Fruit fly (Drosophila melanogaster): ENCODE measurements around the gene Ndc1.

Gene Ndc1

DNA sequence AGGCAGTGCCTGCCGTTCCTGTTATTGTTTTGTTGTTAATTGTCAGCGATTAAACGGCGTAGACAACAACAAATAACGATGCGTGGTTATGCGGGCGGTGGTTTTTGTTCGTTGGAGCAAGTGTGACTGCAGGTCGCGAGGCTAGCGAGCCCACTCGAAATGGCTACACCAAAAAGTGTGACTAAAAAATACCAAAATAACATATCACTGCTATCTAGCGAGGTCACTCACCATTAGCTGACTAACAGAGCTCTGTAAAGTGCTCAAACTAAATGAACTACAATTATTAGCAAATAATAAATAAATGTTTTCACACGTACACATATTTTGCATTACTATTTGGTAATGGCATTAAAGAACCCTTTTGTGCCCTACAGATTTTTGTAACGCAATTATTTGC lies 34.3 kb upstream of the Ndc1 start, which contains the start of gene Pli (continued):
- no peak for TF ChIP-seq tup (GFP tag; optimal IDR thresholded peaks at IDR 0.05)
- TF ChIP-seq CG11696 (GFP tag; IDR thresholded peaks at IDR 0.05), result no peak
- peak; percentile 76 for TF ChIP-seq nom (GFP tag; optimal IDR thresholded peaks at IDR 0.05)
- no peak for TF ChIP-seq NC2α (GFP tag; optimal IDR thresholded peaks at IDR 0.05)
- TF ChIP-seq CG8924 (tag; optimal IDR thresholded peaks at IDR 0.05), result peak; percentile 62
- no peak for TF ChIP-seq NFAT (GFP tag; IDR thresholded peaks at IDR 0.05)
- TF ChIP-seq Hmr (GFP tag; optimal IDR thresholded peaks at IDR 0.05), result peak; percentile 55
- no peak for TF ChIP-seq CG17612 (GFP tag; IDR thresholded peaks at IDR 0.05)
- no peak for TF ChIP-seq CG9817 (tag; optimal IDR thresholded peaks at IDR 0.05)
- no peak for TF ChIP-seq gem (tag; optimal IDR thresholded peaks at IDR 0.05)
- peak; percentile 68 for TF ChIP-seq nmo (GFP tag; optimal IDR thresholded peaks at IDR 0.05)
- TF ChIP-seq usp (GFP tag; optimal IDR thresholded peaks at IDR 0.05), result no peak
- TF ChIP-seq CG15696 (tag; optimal IDR thresholded peaks at IDR 0.05), result no peak
- peak; percentile 67 for TF ChIP-seq HLHmδ (GFP tag; optimal IDR thresholded peaks at IDR 0.05)
- TF ChIP-seq dimm (GFP tag; IDR thresholded peaks at IDR 0.05), result no peak
- TF ChIP-seq CG5180 (GFP tag; optimal IDR thresholded peaks at IDR 0.05), result no peak
- no peak for TF ChIP-seq bab2 (GFP tag; optimal IDR thresholded peaks at IDR 0.05)
- no peak for TF ChIP-seq CG6683 (GFP tag; optimal IDR thresholded peaks at IDR 0.05)
- TF ChIP-seq CG12659 (GFP tag; optimal IDR thresholded peaks at IDR 0.05), result peak; percentile 77
- TF ChIP-seq CG17912 (GFP tag; optimal IDR thresholded peaks at IDR 0.05), result peak; percentile 30
- peak; percentile 58 for TF ChIP-seq sug (tag; optimal IDR thresholded peaks at IDR 0.05)
- TF ChIP-seq CG7786 (GFP tag; optimal IDR thresholded peaks at IDR 0.05), result no peak
- no peak for TF ChIP-seq h (optimal IDR thresholded peaks at IDR 0.05)
- TF ChIP-seq HLH3B (GFP tag; IDR thresholded peaks at IDR 0.05), result no peak
- peak; percentile 5 for TF ChIP-seq CG3163 (GFP tag; optimal IDR thresholded peaks at IDR 0.05)
- peak; percentile 2 for TF ChIP-seq ftz-f1 (GFP tag; optimal IDR thresholded peaks at IDR 0.05)
- no peak for TF ChIP-seq sob (GFP tag; IDR thresholded peaks at IDR 0.05)
- peak; percentile 42 for TF ChIP-seq abd-A (tag; optimal IDR thresholded peaks at IDR 0.05)
- no peak for TF ChIP-seq pnt (GFP tag; optimal IDR thresholded peaks at IDR 0.05)
- TF ChIP-seq CG12071 (GFP tag; optimal IDR thresholded peaks at IDR 0.05), result no peak
- TF ChIP-seq Sry-δ (GFP tag; optimal IDR thresholded peaks at IDR 0.05), result peak; percentile 32
- TF ChIP-seq CG17359 (tag; optimal IDR thresholded peaks at IDR 0.05), result peak; percentile 12
- no peak for TF ChIP-seq CG7745 (tag; optimal IDR thresholded peaks at IDR 0.05)
- TF ChIP-seq Lpt (GFP tag; optimal IDR thresholded peaks at IDR 0.05), result no peak
- no peak for TF ChIP-seq Poxn (GFP tag; IDR thresholded peaks at IDR 0.05)
- peak in 1 of 2 experiments; percentile 40 for TF ChIP-seq Eip74EF (GFP tag; optimal IDR thresholded peaks at IDR 0.05)
- TF ChIP-seq E2f2 (GFP tag; IDR thresholded peaks at IDR 0.05), result no peak
- TF ChIP-seq cg (GFP tag; optimal IDR thresholded peaks at IDR 0.05), result no peak
- TF ChIP-seq fu2 (GFP tag; optimal IDR thresholded peaks at IDR 0.05), result no peak
- peak; percentile 99 for TF ChIP-seq gfzf (GFP tag; optimal IDR thresholded peaks at IDR 0.05)
- TF ChIP-seq CG15269 (tag; optimal IDR thresholded peaks at IDR 0.05), result no peak
- TF ChIP-seq CG7839 (tag; optimal IDR thresholded peaks at IDR 0.05), result peak; percentile 4
- TF ChIP-seq Xrp1 (GFP tag; IDR thresholded peaks at IDR 0.05), result no peak
- TF ChIP-seq grau (tag; optimal IDR thresholded peaks at IDR 0.05), result peak; percentile 39
- TF ChIP-seq corto (GFP tag; optimal IDR thresholded peaks at IDR 0.05), result no peak
- no peak for TF ChIP-seq seq (GFP tag; IDR thresholded peaks at IDR 0.05)
- TF ChIP-seq cad (GFP tag; optimal IDR thresholded peaks at IDR 0.05), result no peak
- no peak for TF ChIP-seq hth (optimal IDR thresholded peaks at IDR 0.05)
- no peak for TF ChIP-seq Abd-B (GFP tag; optimal IDR thresholded peaks at IDR 0.05)
- peak; percentile 21 for TF ChIP-seq unpg (GFP tag; optimal IDR thresholded peaks at IDR 0.05)
- TF ChIP-seq pzg (GFP tag; optimal IDR thresholded peaks at IDR 0.05), result peak; percentile 98
- TF ChIP-seq sd (tag; optimal IDR thresholded peaks at IDR 0.05), result peak; percentile 49
